Worm (Caenorhabditis elegans): Measurements from ENCODE around the gene str-254.

ce11 chrV:16142371-16142770 lies 10.9 kb downstream of the str-254 start, which contains the start of gene fbxa-18:
- no peak for TF ChIP-seq elt-3 (tag; optimal IDR thresholded peaks at IDR 0.05)
- TF ChIP-seq nhr-12 (tag; optimal IDR thresholded peaks at IDR 0.05), result no peak
- TF ChIP-seq unc-62 (GFP tag; optimal IDR thresholded peaks at IDR 0.05), result no peak
- no peak for TF ChIP-seq ceh-39 (tag; optimal IDR thresholded peaks at IDR 0.05)
- TF ChIP-seq nhr-28 (tag; optimal IDR thresholded peaks at IDR 0.05), result no peak
- no peak for TF ChIP-seq unc-120 (tag; optimal IDR thresholded peaks at IDR 0.05; ENCODE audit: poor library complexity, severe bottlenecking)
- TF ChIP-seq nhr-76 (tag; optimal IDR thresholded peaks at IDR 0.05), result no peak
- TF ChIP-seq ztf-11 (tag; optimal IDR thresholded peaks at IDR 0.05), result no peak
